Worm (Caenorhabditis elegans): ENCODE results near the gene srm-4.

DNA sequence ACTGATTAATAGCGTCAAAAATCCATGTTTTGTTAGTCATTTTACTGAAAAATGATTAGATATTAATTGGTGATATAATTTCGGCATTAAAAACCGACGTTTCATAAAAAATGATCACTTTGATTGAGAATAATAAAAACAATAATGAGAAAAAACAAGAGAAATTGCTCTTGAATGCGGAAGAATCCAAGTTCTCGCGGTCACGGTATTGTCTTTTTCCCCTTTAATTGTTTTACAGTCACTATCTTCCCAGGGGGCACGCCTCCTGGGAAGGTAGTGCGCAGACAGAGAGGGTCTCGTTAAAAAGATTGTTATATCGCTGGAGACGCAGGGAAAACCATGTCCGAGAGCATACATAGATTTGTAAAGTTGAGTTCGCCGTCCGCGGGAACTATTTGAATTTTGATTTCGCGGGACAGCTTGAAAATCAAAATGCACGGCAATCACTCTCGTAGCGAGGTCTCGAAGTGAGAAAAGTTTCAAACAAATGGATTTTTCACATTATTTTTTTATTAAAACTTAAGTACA is 39.5 kb upstream of the srm-4 start, which contains the start of gene F14D7.2:
- TF ChIP-seq blmp-1 (tag; optimal IDR thresholded peaks at IDR 0.05), result no peak
- no peak for TF ChIP-seq snpc-4 (tag; optimal IDR thresholded peaks at IDR 0.05)
- no peak for TF ChIP-seq M03D4.4 (tag; optimal IDR thresholded peaks at IDR 0.05)
- no peak for TF ChIP-seq pha-4 (tag; optimal IDR thresholded peaks at IDR 0.05)
- no peak for TF ChIP-seq elt-3 (tag; optimal IDR thresholded peaks at IDR 0.05)
- no peak for TF ChIP-seq sptf-1 (tag; optimal IDR thresholded peaks at IDR 0.05)
- no peak for TF ChIP-seq zip-8 (tag; optimal IDR thresholded peaks at IDR 0.05)
- no peak for TF ChIP-seq unc-120 (tag; optimal IDR thresholded peaks at IDR 0.05; ENCODE audit: poor library complexity, severe bottlenecking)
- TF ChIP-seq ces-1 (GFP tag; optimal IDR thresholded peaks at IDR 0.05), result no peak
- no peak for TF ChIP-seq elt-1 (tag; optimal IDR thresholded peaks at IDR 0.05; ENCODE audit: borderline replicate concordance, insufficient read depth)
- no peak for TF ChIP-seq ztf-11 (tag; optimal IDR thresholded peaks at IDR 0.05)
- TF ChIP-seq nhr-76 (tag; optimal IDR thresholded peaks at IDR 0.05), result no peak
